Worm (Caenorhabditis elegans): ENCODE data around the gene F13B6.3.

DNA sequence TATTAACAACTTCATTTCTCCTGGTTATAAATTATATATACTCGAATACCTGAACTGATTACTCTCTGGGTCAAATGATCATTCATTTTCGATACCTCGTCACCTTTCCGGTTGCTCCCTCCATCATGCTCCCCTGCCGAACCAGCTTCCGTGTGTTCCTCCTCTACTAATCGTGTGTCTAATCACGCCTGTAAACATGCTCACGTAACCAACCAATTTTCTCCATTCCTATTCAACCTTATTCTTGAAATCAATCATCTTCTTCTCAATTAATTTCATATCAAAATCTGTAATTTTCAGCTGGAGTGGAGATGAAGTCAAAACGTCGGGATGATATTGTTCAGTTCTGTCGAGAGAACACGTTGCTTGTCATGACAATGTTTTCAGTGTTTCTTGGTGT lies 37.6 kb upstream of the F13B6.3 start, which contains the start of gene glt-6:
- TF ChIP-seq zag-1 (tag; optimal IDR thresholded peaks at IDR 0.05) (no peak), eor-1 (tag; optimal IDR thresholded peaks at IDR 0.05) (no peak), ama-1 (optimal IDR thresholded peaks at IDR 0.05) (no peak), R02D3.7 (tag; optimal IDR thresholded peaks at IDR 0.05) (no peak), unc-62 (GFP tag; optimal IDR thresholded peaks at IDR 0.05) (no peak), skn-1 (tag; optimal IDR thresholded peaks at IDR 0.05) (no peak), daf-12 (tag; optimal IDR thresholded peaks at IDR 0.05) (no peak), fkh-10 (GFP tag; optimal IDR thresholded peaks at IDR 0.05) (no peak), nhr-12 (tag; optimal IDR thresholded peaks at IDR 0.05) (no peak)

Data from whole organism, L3 larva.